Worm (Caenorhabditis elegans) whole organism, midembryonic: Measurements from ENCODE around the gene lpl-1.

Experiments used
- T22C8.4 ChIP-seq: fragments of 200-800 bp; sonication (Bioruptor generic); IDR thresholded peaks from 2 replicates; pipeline ENCODE4 v1.3.6; 2022; ENCODE audit warnings: missing genetic modification characterization, missing compliant biosample characterization
- flt-1 ChIP-seq: fragments of 200-800 bp; sonication (Bioruptor generic); IDR thresholded peaks from 2 replicates; pipeline ENCODE4 v1.3.6; 2022; ENCODE audit warnings: missing genetic modification characterization, missing compliant biosample characterization

- TF ChIP-seq T22C8.4 (GFP tag; lab: Robert Waterston, UW) (no peak), flt-1 (GFP tag; lab: Robert Waterston, UW) (no peak)
Measured at ce11 chrIV:9070188-9070587, 23.6 kb downstream of the lpl-1 start.
